Comparison of ENCODE assay signal across 1 fruit fly cellular context in the genomic region with DNA sequence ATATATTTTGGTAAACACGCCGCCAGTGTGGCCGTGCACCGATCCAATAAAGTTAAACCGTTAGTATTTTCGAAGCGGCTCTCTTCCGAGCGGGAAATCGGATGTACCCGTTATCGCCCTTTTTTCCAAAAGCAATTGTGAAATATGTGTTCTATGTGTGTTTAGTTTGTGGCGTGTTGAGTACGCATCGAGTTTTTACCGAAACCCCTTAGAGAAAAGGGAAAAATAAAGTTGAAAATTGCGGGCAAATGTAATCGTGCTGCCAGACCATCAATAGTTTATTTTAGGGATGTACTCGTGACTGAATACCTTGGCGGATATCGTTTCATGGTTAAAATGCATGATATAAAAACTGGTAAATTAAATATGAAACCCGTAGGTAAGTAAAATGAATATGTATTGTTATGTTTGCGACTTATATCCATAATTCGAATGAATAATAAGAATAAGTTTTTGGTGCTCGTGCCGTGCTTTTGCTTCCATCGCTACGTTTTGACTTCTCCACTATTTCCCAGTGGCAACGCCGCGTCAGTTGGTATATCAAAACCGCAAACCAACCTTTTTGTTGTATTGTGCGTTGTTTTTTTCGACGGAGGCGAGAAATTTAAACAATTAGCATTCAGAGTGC.
TF ChIP-seq lines count a peak whose summit lies in the region.

Mettl2 (minus strand) TSS at position 51 of the 628 bp plus-strand sequence.
Bgb (plus strand) TSS at position 527 of the 628 bp plus-strand sequence.

TF ChIP-seq in whole organism, embryonic, 481 proteins besides CTCF, POLR2A, EP300 and RAD21 (continued from another document and continues in another):
- no peak for TF ChIP-seq CG12299 (tag; optimal IDR thresholded peaks at IDR 0.05; lab: Kevin White, UChicago)
- TF ChIP-seq CG32767 (GFP tag; IDR thresholded peaks at IDR 0.05; lab: Robert Waterston, UW) = peak; percentile 86
- no peak for TF ChIP-seq sens-2 (GFP tag; IDR thresholded peaks at IDR 0.05; lab: Robert Waterston, UW)
- peak; percentile 72 for TF ChIP-seq CG9727 (GFP tag; optimal IDR thresholded peaks at IDR 0.05; lab: Kevin White, UChicago)
- TF ChIP-seq Lim3 (GFP tag; IDR thresholded peaks at IDR 0.05; lab: Robert Waterston, UW) = no peak
- peak; percentile 78 for TF ChIP-seq esg (GFP tag; conservative IDR thresholded peaks at IDR 0.05; lab: Robert Waterston, UW)
- TF ChIP-seq Taf1 (GFP tag; IDR thresholded peaks at IDR 0.05; lab: Robert Waterston, UW) = peak; percentile 73
- peak; percentile 76 for TF ChIP-seq CG1602 (GFP tag; optimal IDR thresholded peaks at IDR 0.05; lab: Kevin White, UChicago)
- TF ChIP-seq CG14860 (GFP tag; IDR thresholded peaks at IDR 0.05; lab: Robert Waterston, UW; ENCODE audit: partially characterized antibody) = peak; percentile 75
- peak; percentile 85 for TF ChIP-seq Dll (GFP tag; IDR thresholded peaks at IDR 0.05; lab: Robert Waterston, UW; ENCODE audit: partially characterized antibody)
- peak; percentile 63 for TF ChIP-seq CG3281 (GFP tag; optimal IDR thresholded peaks at IDR 0.05; lab: Kevin White, UChicago)
- no peak for TF ChIP-seq fd102C (GFP tag; optimal IDR thresholded peaks at IDR 0.05; lab: Kevin White, UChicago)
- TF ChIP-seq pzg (GFP tag; optimal IDR thresholded peaks at IDR 0.05; lab: Kevin White, UChicago) = peak; percentile 67
- no peak for TF ChIP-seq nau (GFP tag; optimal IDR thresholded peaks at IDR 0.05; lab: Kevin White, UChicago)
- TF ChIP-seq CG14050 (GFP tag; IDR thresholded peaks at IDR 0.05; lab: Robert Waterston, UW) = peak; percentile 23; the same call in 2 of the 3 replicates
- peak; percentile 73 for TF ChIP-seq eyg (GFP tag; optimal IDR thresholded peaks at IDR 0.05; lab: Kevin White, UChicago)
- peak; percentile 60 for TF ChIP-seq Sox102F (GFP tag; optimal IDR thresholded peaks at IDR 0.05; lab: Kevin White, UChicago)
- peak; percentile 20; the same call in 1 of the 2 replicates for TF ChIP-seq ato (GFP tag; IDR thresholded peaks at IDR 0.05; lab: Robert Waterston, UW; ENCODE audit: partially characterized antibody)
- TF ChIP-seq ttk (GFP tag; IDR thresholded peaks at IDR 0.05; lab: Robert Waterston, UW) = peak; percentile 80
- peak; percentile 79 to 81 for TF ChIP-seq dpn (GFP tag; optimal IDR thresholded peaks at IDR 0.05; lab: Kevin White, UChicago)
- peak; percentile 69 for TF ChIP-seq CG10979 (tag; optimal IDR thresholded peaks at IDR 0.05; lab: Kevin White, UChicago)
- no peak; the same call in 1 of the 2 replicates for TF ChIP-seq gt (GFP tag; IDR thresholded peaks at IDR 0.05; lab: Robert Waterston, UW)
- TF ChIP-seq CG3838 (GFP tag; optimal IDR thresholded peaks at IDR 0.05; lab: Kevin White, UChicago) = no peak
- peak; percentile 84 for TF ChIP-seq CG4424 (GFP tag; optimal IDR thresholded peaks at IDR 0.05; lab: Kevin White, UChicago)
- TF ChIP-seq bcd (GFP tag; optimal IDR thresholded peaks at IDR 0.05; lab: Kevin White, UChicago) = peak; percentile 75
- TF ChIP-seq CG8478 (optimal IDR thresholded peaks at IDR 0.05; lab: Kevin White, UChicago) = no peak
- TF ChIP-seq Atf-2 (GFP tag; optimal IDR thresholded peaks at IDR 0.05; lab: Kevin White, UChicago) = peak; percentile 64
- TF ChIP-seq tup (GFP tag; optimal IDR thresholded peaks at IDR 0.05; lab: Kevin White, UChicago) = no peak
- TF ChIP-seq CG11247 (GFP tag; IDR thresholded peaks at IDR 0.05; lab: Robert Waterston, UW) = peak; percentile 68
- TF ChIP-seq al (GFP tag; IDR thresholded peaks at IDR 0.05; lab: Robert Waterston, UW) = peak; percentile 88
- no peak for TF ChIP-seq sqz (GFP tag; optimal IDR thresholded peaks at IDR 0.05; lab: Kevin White, UChicago)
- peak; percentile 63 for TF ChIP-seq Six4 (GFP tag; optimal IDR thresholded peaks at IDR 0.05; lab: Kevin White, UChicago)
- TF ChIP-seq CG2875 (GFP tag; optimal IDR thresholded peaks at IDR 0.05; lab: Kevin White, UChicago) = no peak
- peak; percentile 63 for TF ChIP-seq Hmr (GFP tag; optimal IDR thresholded peaks at IDR 0.05; lab: Kevin White, UChicago)
- no peak for TF ChIP-seq corto (GFP tag; optimal IDR thresholded peaks at IDR 0.05; lab: Kevin White, UChicago)
- peak; percentile 82 for TF ChIP-seq CG3847 (GFP tag; IDR thresholded peaks at IDR 0.05; lab: Robert Waterston, UW)
- TF ChIP-seq lmd (GFP tag; IDR thresholded peaks at IDR 0.05; lab: Robert Waterston, UW) = peak; percentile 89
- TF ChIP-seq onecut (GFP tag; IDR thresholded peaks at IDR 0.05; lab: Robert Waterston, UW) = peak; percentile 30; the same call in 1 of the 2 replicates
- TF ChIP-seq amos (GFP tag; IDR thresholded peaks at IDR 0.05; lab: Robert Waterston, UW; ENCODE audit: partially characterized antibody) = peak; percentile 66
- peak; percentile 69 for TF ChIP-seq Mad (GFP tag; optimal IDR thresholded peaks at IDR 0.05; lab: Kevin White, UChicago)
- TF ChIP-seq CG18011 (GFP tag; optimal IDR thresholded peaks at IDR 0.05; lab: Kevin White, UChicago) = peak; percentile 36
- TF ChIP-seq Hsf (GFP tag; optimal IDR thresholded peaks at IDR 0.05; lab: Kevin White, UChicago) = peak; percentile 88
- peak; percentile 62 for TF ChIP-seq Nf-YC (tag; optimal IDR thresholded peaks at IDR 0.05; lab: Kevin White, UChicago)
- peak; percentile 76 for TF ChIP-seq Xrp1 (GFP tag; IDR thresholded peaks at IDR 0.05; lab: Robert Waterston, UW)
- peak; percentile 15 for TF ChIP-seq Nf-YB (GFP tag; optimal IDR thresholded peaks at IDR 0.05; lab: Kevin White, UChicago)
- TF ChIP-seq sc (optimal IDR thresholded peaks at IDR 0.05; lab: Kevin White, UChicago) = no peak
- TF ChIP-seq sc (GFP tag; optimal IDR thresholded peaks at IDR 0.05; lab: Kevin White, UChicago) = no peak
- TF ChIP-seq CG14014 (GFP tag; IDR thresholded peaks at IDR 0.05; lab: Robert Waterston, UW) = peak; percentile 75
- peak; percentile 93 for TF ChIP-seq tll (GFP tag; optimal IDR thresholded peaks at IDR 0.05; lab: Kevin White, UChicago)
- TF ChIP-seq tx (GFP tag; optimal IDR thresholded peaks at IDR 0.05; lab: Kevin White, UChicago) = peak; percentile 76
- peak; percentile 83 for TF ChIP-seq CG7786 (GFP tag; optimal IDR thresholded peaks at IDR 0.05; lab: Kevin White, UChicago)
- TF ChIP-seq zen2 (GFP tag; IDR thresholded peaks at IDR 0.05; lab: Robert Waterston, UW; ENCODE audit: partially characterized antibody) = no peak
- TF ChIP-seq ase (GFP tag; IDR thresholded peaks at IDR 0.05; lab: Robert Waterston, UW) = peak; percentile 82; the same call in 2 of the 3 replicates
- peak; percentile 84 for TF ChIP-seq pho (GFP tag; optimal IDR thresholded peaks at IDR 0.05; lab: Kevin White, UChicago)
- TF ChIP-seq B-H1 (GFP tag; IDR thresholded peaks at IDR 0.05; lab: Robert Waterston, UW) = peak; percentile 27; the same call in 1 of the 3 replicates
- peak; percentile 89 for TF ChIP-seq BEAF-32 (GFP tag; optimal IDR thresholded peaks at IDR 0.05; lab: Kevin White, UChicago)
- peak; percentile 90 for TF ChIP-seq mam (GFP tag; optimal IDR thresholded peaks at IDR 0.05; lab: Kevin White, UChicago)
- peak; percentile 90 for TF ChIP-seq ind (GFP tag; optimal IDR thresholded peaks at IDR 0.05; lab: Kevin White, UChicago)
- peak; percentile 51; the same call in 1 of the 2 replicates for TF ChIP-seq toy (GFP tag; IDR thresholded peaks at IDR 0.05; lab: Robert Waterston, UW)
- peak; percentile 51 for TF ChIP-seq CG6254 (GFP tag; optimal IDR thresholded peaks at IDR 0.05; lab: Kevin White, UChicago)
- TF ChIP-seq CG8924 (tag; optimal IDR thresholded peaks at IDR 0.05; lab: Kevin White, UChicago) = peak; percentile 60
- TF ChIP-seq CG34422 (GFP tag; IDR thresholded peaks at IDR 0.05; lab: Robert Waterston, UW) = peak; percentile 81
- peak; percentile 6 for TF ChIP-seq CG1529 (GFP tag; optimal IDR thresholded peaks at IDR 0.05; lab: Kevin White, UChicago)
- TF ChIP-seq Hr3 (GFP tag; optimal IDR thresholded peaks at IDR 0.05; lab: Kevin White, UChicago) = peak; percentile 80
- peak; percentile 9 for TF ChIP-seq nom (GFP tag; optimal IDR thresholded peaks at IDR 0.05; lab: Kevin White, UChicago)
- TF ChIP-seq inv (GFP tag; IDR thresholded peaks at IDR 0.05; lab: Robert Waterston, UW; ENCODE audit: partially characterized antibody) = peak; percentile 84
- TF ChIP-seq ab (GFP tag; optimal IDR thresholded peaks at IDR 0.05; lab: Kevin White, UChicago) = peak; percentile 49
- TF ChIP-seq CG12155 (GFP tag; optimal IDR thresholded peaks at IDR 0.05; lab: Kevin White, UChicago) = peak; percentile 81
- peak; percentile 78 for TF ChIP-seq fd96Cb (tag; optimal IDR thresholded peaks at IDR 0.05; lab: Kevin White, UChicago)
- peak; percentile 46; the same call in 1 of the 2 replicates for TF ChIP-seq rib (GFP tag; IDR thresholded peaks at IDR 0.05; lab: Robert Waterston, UW)
- peak; percentile 62 for TF ChIP-seq CG18476 (GFP tag; optimal IDR thresholded peaks at IDR 0.05; lab: Kevin White, UChicago)
- TF ChIP-seq Lpt (GFP tag; optimal IDR thresholded peaks at IDR 0.05; lab: Kevin White, UChicago) = no peak
- no peak for TF ChIP-seq CG12219 (GFP tag; optimal IDR thresholded peaks at IDR 0.05; lab: Kevin White, UChicago)
- no peak for TF ChIP-seq CG17385 (GFP tag; optimal IDR thresholded peaks at IDR 0.05; lab: Kevin White, UChicago)
- peak; percentile 86 for TF ChIP-seq klu (GFP tag; IDR thresholded peaks at IDR 0.05; lab: Robert Waterston, UW)
- peak; percentile 76 for TF ChIP-seq sug (tag; optimal IDR thresholded peaks at IDR 0.05; lab: Kevin White, UChicago)
- TF ChIP-seq tna (GFP tag; IDR thresholded peaks at IDR 0.05; lab: Robert Waterston, UW; ENCODE audit: partially characterized antibody) = 0 out of 2 replicates have a peak, but pooled peaks have one; percentile 9
- TF ChIP-seq CG9437 (GFP tag; optimal IDR thresholded peaks at IDR 0.05; lab: Kevin White, UChicago) = peak; percentile 61
- TF ChIP-seq sens (GFP tag; lab: Kevin White, UChicago) = peak; percentile 96
- TF ChIP-seq CG12942 (GFP tag; optimal IDR thresholded peaks at IDR 0.05; lab: Kevin White, UChicago) = peak; percentile 61
- no peak for TF ChIP-seq Kr (GFP tag; optimal IDR thresholded peaks at IDR 0.05; lab: Kevin White, UChicago)
- peak; percentile 85 for TF ChIP-seq CG2678 (tag; optimal IDR thresholded peaks at IDR 0.05; lab: Kevin White, UChicago)
- TF ChIP-seq CG34376 (GFP tag; optimal IDR thresholded peaks at IDR 0.05; lab: Kevin White, UChicago) = peak; percentile 48
- peak; percentile 89 for TF ChIP-seq Ptx1 (GFP tag; IDR thresholded peaks at IDR 0.05; lab: Robert Waterston, UW)
- TF ChIP-seq wor (GFP tag; IDR thresholded peaks at IDR 0.05; lab: Robert Waterston, UW) = peak; percentile 53
- TF ChIP-seq Hr78 (GFP tag; optimal IDR thresholded peaks at IDR 0.05; lab: Kevin White, UChicago) = no peak
- TF ChIP-seq Atf6 (GFP tag; IDR thresholded peaks at IDR 0.05; lab: Robert Waterston, UW) = peak; percentile 52; the same call in 1 of the 2 replicates
- peak; percentile 80 for TF ChIP-seq Myb (GFP tag; optimal IDR thresholded peaks at IDR 0.05; lab: Kevin White, UChicago)
- peak; percentile 85 for TF ChIP-seq Aef1 (GFP tag; IDR thresholded peaks at IDR 0.05; lab: Robert Waterston, UW)
- no peak for TF ChIP-seq tap (tag; optimal IDR thresholded peaks at IDR 0.05; lab: Kevin White, UChicago)
- TF ChIP-seq CG16815 (GFP tag; optimal IDR thresholded peaks at IDR 0.05; lab: Kevin White, UChicago) = peak; percentile 66
- TF ChIP-seq Ets97D (GFP tag; optimal IDR thresholded peaks at IDR 0.05; lab: Kevin White, UChicago) = peak; percentile 69
- TF ChIP-seq gsb (GFP tag; IDR thresholded peaks at IDR 0.05; lab: Robert Waterston, UW) = no peak
- peak; percentile 60 for TF ChIP-seq disco-r (GFP tag; optimal IDR thresholded peaks at IDR 0.05; lab: Kevin White, UChicago)
- TF ChIP-seq Hr51 (GFP tag; optimal IDR thresholded peaks at IDR 0.05; lab: Kevin White, UChicago) = peak; percentile 60 to 68
- TF ChIP-seq CG11560 (tag; IDR thresholded peaks at IDR 0.05; lab: Robert Waterston, UW) = peak; percentile 71
- TF ChIP-seq Dfd (GFP tag; optimal IDR thresholded peaks at IDR 0.05; lab: Kevin White, UChicago) = no peak
- TF ChIP-seq gem (tag; optimal IDR thresholded peaks at IDR 0.05; lab: Kevin White, UChicago) = peak; percentile 87
- TF ChIP-seq Xbp1 (GFP tag; optimal IDR thresholded peaks at IDR 0.05; lab: Kevin White, UChicago) = peak; percentile 87
- TF ChIP-seq CG17802 (tag; optimal IDR thresholded peaks at IDR 0.05; lab: Kevin White, UChicago) = peak; percentile 34
- no peak for TF ChIP-seq CG5180 (GFP tag; optimal IDR thresholded peaks at IDR 0.05; lab: Kevin White, UChicago)
- TF ChIP-seq fru (optimal IDR thresholded peaks at IDR 0.05; lab: Kevin White, UChicago) = no peak
- TF ChIP-seq kah (GFP tag; optimal IDR thresholded peaks at IDR 0.05; lab: Kevin White, UChicago) = no peak
- TF ChIP-seq CG31365 (tag; optimal IDR thresholded peaks at IDR 0.05; lab: Kevin White, UChicago) = no peak
- no peak for TF ChIP-seq CG15073 (GFP tag; optimal IDR thresholded peaks at IDR 0.05; lab: Kevin White, UChicago)
- TF ChIP-seq CG7745 (tag; optimal IDR thresholded peaks at IDR 0.05; lab: Kevin White, UChicago) = no peak
- peak; percentile 61 for TF ChIP-seq fd3F (GFP tag; optimal IDR thresholded peaks at IDR 0.05; lab: Kevin White, UChicago)
- no peak for TF ChIP-seq Adf1 (GFP tag; IDR thresholded peaks at IDR 0.05; lab: Robert Waterston, UW)
- TF ChIP-seq C15 (GFP tag; IDR thresholded peaks at IDR 0.05; lab: Robert Waterston, UW) = peak; percentile 46; the same call in 1 of the 3 replicates
- TF ChIP-seq Neu2 (GFP tag; optimal IDR thresholded peaks at IDR 0.05; lab: Kevin White, UChicago; ENCODE audit: borderline replicate concordance) = peak; percentile 43
- TF ChIP-seq mld (GFP tag; IDR thresholded peaks at IDR 0.05; lab: Robert Waterston, UW; ENCODE audit: partially characterized antibody) = no peak
- peak; percentile 87 for TF ChIP-seq CG9817 (tag; optimal IDR thresholded peaks at IDR 0.05; lab: Kevin White, UChicago)
- no peak for TF ChIP-seq fd64A (GFP tag; optimal IDR thresholded peaks at IDR 0.05; lab: Kevin White, UChicago)
- TF ChIP-seq Bteb2 (GFP tag; optimal IDR thresholded peaks at IDR 0.05; lab: Kevin White, UChicago) = peak; percentile 56
- TF ChIP-seq grn (GFP tag; optimal IDR thresholded peaks at IDR 0.05; lab: Kevin White, UChicago) = no peak
- peak; percentile 13 for TF ChIP-seq org-1 (GFP tag; optimal IDR thresholded peaks at IDR 0.05; lab: Kevin White, UChicago)
- peak; percentile 26 for TF ChIP-seq CG10274 (GFP tag; optimal IDR thresholded peaks at IDR 0.05; lab: Kevin White, UChicago)
- TF ChIP-seq nmo (GFP tag; optimal IDR thresholded peaks at IDR 0.05; lab: Kevin White, UChicago) = peak; percentile 83
- TF ChIP-seq p53 (GFP tag; optimal IDR thresholded peaks at IDR 0.05; lab: Kevin White, UChicago) = peak; percentile 18
- peak; percentile 36 for TF ChIP-seq Mes4 (GFP tag; optimal IDR thresholded peaks at IDR 0.05; lab: Kevin White, UChicago)
- peak; percentile 57 for TF ChIP-seq CG8290 (GFP tag; optimal IDR thresholded peaks at IDR 0.05; lab: Kevin White, UChicago)
- TF ChIP-seq CG8290 (tag; optimal IDR thresholded peaks at IDR 0.05; lab: Kevin White, UChicago) = no peak
